Fruit fly (Drosophila melanogaster) whole organism, prepupa: ENCODE measurements around the gene CG42751.

Experiments
- Blimp-1 ChIP-seq: fragments of 200-800 bp; sonication (Bioruptor generic); optimal IDR thresholded peaks from 3 replicates; lab custom pipeline; 2017; ENCODE audit warnings: missing biosample characterization, missing genetic modification characterization, mild to moderate bottlenecking, moderate library complexity, missing genetic modification reagents
- CG11294 ChIP-seq: fragments of 200-800 bp; sonication (Bioruptor generic); IDR thresholded peaks from 2 replicates; pipeline ENCODE4 v1.3.6; 2022; ENCODE audit warnings: missing biosample characterization, missing genetic modification characterization
- CG11902 ChIP-seq: fragments of 200-800 bp; sonication (Bioruptor generic); optimal IDR thresholded peaks from 3 replicates; lab custom pipeline; 2016; ENCODE audit warnings: missing biosample characterization, missing genetic modification characterization
- CG8119 ChIP-seq: fragments of 200-800 bp; sonication (Bioruptor generic); IDR thresholded peaks from 3 replicates; pipeline ENCODE4 v1.3.6; 2022; ENCODE audit warnings: missing biosample characterization, missing genetic modification characterization
- Lpt ChIP-seq: fragments of 200-800 bp; sonication (Bioruptor generic); optimal IDR thresholded peaks from 3 replicates; lab custom pipeline; 2016; ENCODE audit warnings: missing biosample characterization, missing genetic modification characterization
- OdsH ChIP-seq: fragments of 200-800 bp; sonication (Bioruptor generic); optimal IDR thresholded peaks from 3 replicates; lab custom pipeline; 2016; ENCODE audit warnings: missing biosample characterization, missing genetic modification characterization
- Sox14 ChIP-seq: fragments of 200-800 bp; sonication (Bioruptor generic); optimal IDR thresholded peaks from 3 replicates; lab custom pipeline; 2016; ENCODE audit warnings: missing biosample characterization, missing genetic modification characterization
- Sox15 ChIP-seq: fragments of 200-800 bp; sonication (Bioruptor generic); optimal IDR thresholded peaks from 3 replicates; lab custom pipeline; 2016; ENCODE audit warnings: missing biosample characterization, missing genetic modification characterization
- lz ChIP-seq: fragments of 200-800 bp; sonication (Bioruptor generic); optimal IDR thresholded peaks from 3 replicates; lab custom pipeline; 2016; ENCODE audit warnings: missing biosample characterization, missing genetic modification characterization
- net ChIP-seq: fragments of 200-800 bp; sonication (Bioruptor generic); optimal IDR thresholded peaks from 3 replicates; lab custom pipeline; 2016; ENCODE audit warnings: missing biosample characterization, missing genetic modification characterization
- svp ChIP-seq: fragments of 200-800 bp; sonication (Bioruptor generic); peaks from one replicate; lab custom pipeline; 2016; ENCODE audit warnings: missing biosample characterization, missing genetic modification characterization

DNA sequence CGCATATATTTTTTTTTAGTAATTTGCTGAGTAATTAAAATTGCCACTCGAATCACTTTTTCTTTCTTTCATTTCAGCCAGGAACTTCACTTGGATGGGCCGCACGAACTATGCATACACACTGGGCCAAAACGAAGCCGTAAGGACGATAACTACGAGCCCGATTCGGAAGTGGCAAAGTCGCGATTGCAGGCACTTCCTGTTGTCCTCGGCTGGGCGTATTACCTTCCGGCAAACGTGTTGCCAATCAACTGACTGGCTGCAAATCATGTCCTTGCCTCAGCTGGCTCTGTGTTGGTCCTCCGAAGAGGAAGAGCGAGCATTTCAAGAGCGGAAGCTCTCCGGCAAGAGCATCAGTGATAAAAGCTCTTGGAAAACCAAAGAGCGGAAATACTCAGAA, 50.1 kb downstream of the CG42751 start:
- TF ChIP-seq Lpt (GFP tag; lab: Kevin White, UChicago): no peak
- TF ChIP-seq CG11294: no peak
- no peak for TF ChIP-seq lz (GFP tag; lab: Kevin White, UChicago)
- no peak for TF ChIP-seq OdsH (GFP tag; lab: Kevin White, UChicago)
- no peak for TF ChIP-seq CG8119 (GFP tag; lab: Robert Waterston, UW)
- no peak for TF ChIP-seq Blimp-1 (GFP tag; lab: Kevin White, UChicago)
- TF ChIP-seq svp (GFP tag; lab: Kevin White, UChicago): no peak
- TF ChIP-seq CG11902 (GFP tag; lab: Kevin White, UChicago): no peak
- no peak for TF ChIP-seq Sox14 (GFP tag; lab: Kevin White, UChicago)
- TF ChIP-seq Sox15: no peak
- TF ChIP-seq net (GFP tag; lab: Kevin White, UChicago): no peak
